Worm (Caenorhabditis elegans) whole organism, midembryonic: Measurements from ENCODE around the gene B0334.13.

Experiments used
- T22C8.4 ChIP-seq: fragments of 200-800 bp; sonication (Bioruptor generic); IDR thresholded peaks from 2 replicates; pipeline ENCODE4 v1.3.6; 2022; ENCODE audit warnings: missing genetic modification characterization, missing compliant biosample characterization
- cog-1 ChIP-seq: sonication (generic microtip); optimal IDR thresholded peaks from 2 replicates; lab custom pipeline; 2016; ENCODE audit warnings: missing genetic modification characterization, missing compliant biosample characterization
- flt-1 ChIP-seq: fragments of 200-800 bp; sonication (Bioruptor generic); IDR thresholded peaks from 2 replicates; pipeline ENCODE4 v1.3.6; 2022; ENCODE audit warnings: missing genetic modification characterization, missing compliant biosample characterization
- klf-2 ChIP-seq: fragments of 200-800 bp; sonication (Bioruptor generic); conservative IDR thresholded peaks from 2 replicates; pipeline ENCODE4 v1.3.6; 2022; ENCODE audit warnings: missing genetic modification reagents, missing genetic modification characterization, missing compliant biosample characterization
- med-1 ChIP-seq: sonication (generic microtip); optimal IDR thresholded peaks from 2 replicates; lab custom pipeline; 2017; ENCODE audit warnings: missing genetic modification characterization, mild to moderate bottlenecking, missing compliant biosample characterization, antibody characterized with exemption, missing genetic modification reagents; ENCODE audit not compliant: insufficient read depth
- ref-1 ChIP-seq: fragments of 200-800 bp; sonication (Bioruptor generic); conservative IDR thresholded peaks from 2 replicates; pipeline ENCODE4 v1.3.6; 2022; ENCODE audit warnings: missing genetic modification reagents, missing genetic modification characterization, missing compliant biosample characterization
- tab-1 ChIP-seq: fragments of 200-800 bp; sonication (Bioruptor generic); IDR thresholded peaks from 2 replicates; pipeline ENCODE4 v1.3.6; 2022; ENCODE audit warnings: missing genetic modification characterization, missing compliant biosample characterization
- ztf-23 ChIP-seq: fragments of 200-800 bp; sonication (Bioruptor generic); IDR thresholded peaks from 2 replicates; pipeline ENCODE4 v1.3.6; 2022; ENCODE audit warnings: missing genetic modification reagents, missing genetic modification characterization, missing compliant biosample characterization
- ztf-29 ChIP-seq: fragments of 200-800 bp; sonication (Bioruptor generic); IDR thresholded peaks from 2 replicates; pipeline ENCODE4 v1.3.6; 2022; ENCODE audit warnings: missing genetic modification reagents, missing genetic modification characterization, missing compliant biosample characterization

Gene B0334.13

DNA sequence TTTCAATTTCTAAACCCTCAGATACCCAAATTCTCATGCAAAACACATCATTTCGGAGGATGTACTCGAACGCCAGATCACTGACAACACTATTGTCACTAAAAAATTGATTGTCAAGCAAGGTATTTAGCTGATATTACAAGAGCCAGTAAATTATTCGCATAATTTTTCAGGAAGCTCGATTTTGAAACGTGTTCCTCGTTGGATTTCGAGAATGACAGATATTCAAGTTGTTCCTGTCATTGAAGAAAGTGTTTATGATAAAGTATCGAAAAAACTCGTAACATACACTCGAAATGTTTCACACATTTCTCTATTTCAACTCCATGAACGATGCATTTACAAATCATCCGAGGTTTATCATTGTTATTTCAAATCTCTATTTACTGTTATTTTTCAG is 7.7 kb downstream of the B0334.13 start:
- no peak for TF ChIP-seq ref-1 (GFP tag; lab: Robert Waterston, UW)
- TF ChIP-seq tab-1 (GFP tag; lab: Robert Waterston, UW): no peak
- TF ChIP-seq cog-1 (tag; lab: Kevin White, UChicago): no peak
- TF ChIP-seq T22C8.4: no peak
- no peak for TF ChIP-seq ztf-23 (GFP tag; lab: Robert Waterston, UW)
- no peak for TF ChIP-seq med-1 (GFP tag; lab: Kevin White, UChicago)
- no peak for TF ChIP-seq flt-1 (GFP tag; lab: Robert Waterston, UW)
- no peak for TF ChIP-seq klf-2 (GFP tag; lab: Robert Waterston, UW)
- no peak for TF ChIP-seq ztf-29

DNA sequence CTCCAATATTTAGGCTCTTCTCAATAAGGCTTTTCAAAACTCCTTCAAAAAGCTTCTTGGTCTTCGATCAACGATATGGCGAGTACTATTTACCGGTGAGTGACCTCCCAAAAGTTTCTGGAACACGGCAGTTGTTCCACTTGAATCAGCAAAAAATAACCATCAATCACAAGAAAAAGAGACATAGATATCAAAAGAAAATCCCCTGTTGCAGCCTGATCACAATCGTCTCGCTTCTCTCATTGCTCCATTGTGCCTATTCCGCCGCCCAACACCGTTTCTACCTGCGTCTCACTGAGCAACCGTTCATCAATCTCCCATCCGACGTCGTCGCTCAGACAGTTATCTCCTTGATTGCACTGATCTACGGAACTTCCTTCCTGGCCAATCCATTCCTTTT is 8.7 kb downstream of the B0334.13 start, which contains the start of gene emc-5:
emc-5 (plus strand) TSS at position 14 of the 400 bp plus-strand sequence.
- TF ChIP-seq flt-1 (GFP tag; lab: Robert Waterston, UW) (no peak), ztf-29 (no peak), klf-2 (GFP tag; lab: Robert Waterston, UW) (no peak), med-1 (GFP tag; lab: Kevin White, UChicago) (no peak), tab-1 (GFP tag; lab: Robert Waterston, UW) (no peak)

DNA sequence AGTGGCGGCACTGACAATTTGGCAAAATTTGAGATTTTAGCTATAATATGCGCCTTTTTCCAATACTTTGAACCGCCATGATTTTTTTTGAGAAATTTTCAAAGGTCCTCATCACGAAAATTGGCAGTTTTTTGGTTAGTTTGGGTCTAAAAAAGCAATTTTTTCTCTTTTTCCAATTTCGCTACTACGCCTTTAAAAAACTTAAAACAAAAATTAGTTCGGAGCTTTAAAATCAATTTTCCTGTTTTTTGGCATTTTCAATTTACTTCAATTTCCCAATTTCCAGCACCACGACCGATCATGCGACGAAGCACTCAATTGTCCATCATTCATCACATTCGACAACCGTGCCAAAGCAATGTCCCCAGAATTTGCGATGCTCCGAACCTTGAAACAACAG is 9.3 kb downstream of the B0334.13 start, which contains the start of gene B0334.5:
B0334.5 (plus strand) TSS at position 301 of the 400 bp plus-strand sequence.
- TF ChIP-seq cog-1 (tag; lab: Kevin White, UChicago): no peak
- no peak for TF ChIP-seq klf-2 (GFP tag; lab: Robert Waterston, UW)
- TF ChIP-seq T22C8.4: no peak
- 0 out of 2 replicates have a peak, but pooled peaks have one; percentile 31 for TF ChIP-seq ztf-23 (GFP tag; lab: Robert Waterston, UW)
- TF ChIP-seq ref-1 (GFP tag; lab: Robert Waterston, UW): no peak
- no peak for TF ChIP-seq flt-1 (GFP tag; lab: Robert Waterston, UW)
- no peak for TF ChIP-seq tab-1 (GFP tag; lab: Robert Waterston, UW)
- no peak for TF ChIP-seq med-1 (GFP tag; lab: Kevin White, UChicago)

DNA sequence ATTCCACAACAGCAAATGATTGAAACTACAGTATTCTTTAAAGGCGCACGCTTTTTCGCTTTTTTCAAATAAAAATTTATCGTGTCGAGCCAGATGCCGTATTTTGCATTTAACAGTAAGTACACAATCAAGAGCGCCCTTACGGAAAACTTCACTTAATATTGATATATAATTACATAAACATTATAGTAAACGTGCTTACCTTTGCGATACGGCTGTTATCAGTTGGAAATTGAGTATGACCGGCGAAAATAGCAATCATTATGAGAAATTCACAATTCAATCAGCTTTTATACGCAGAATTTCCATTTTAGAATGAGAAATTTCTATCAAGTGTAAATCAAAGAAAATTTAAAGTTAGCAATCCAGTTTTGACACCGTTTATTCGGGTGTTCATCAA is 12.1 kb downstream of the B0334.13 start, which contains the start of gene B0334.20:
B0334.20 (minus strand) TSS at position 262 of the 400 bp plus-strand sequence.
- TF ChIP-seq med-1 (GFP tag; lab: Kevin White, UChicago): no peak
- TF ChIP-seq ref-1 (GFP tag; lab: Robert Waterston, UW): no peak
- TF ChIP-seq ztf-23 (GFP tag; lab: Robert Waterston, UW): no peak
- no peak for TF ChIP-seq ztf-29
- no peak for TF ChIP-seq T22C8.4
- TF ChIP-seq flt-1 (GFP tag; lab: Robert Waterston, UW): no peak
- no peak for TF ChIP-seq tab-1 (GFP tag; lab: Robert Waterston, UW)
- TF ChIP-seq klf-2 (GFP tag; lab: Robert Waterston, UW): no peak
- TF ChIP-seq cog-1 (tag; lab: Kevin White, UChicago): no peak

DNA sequence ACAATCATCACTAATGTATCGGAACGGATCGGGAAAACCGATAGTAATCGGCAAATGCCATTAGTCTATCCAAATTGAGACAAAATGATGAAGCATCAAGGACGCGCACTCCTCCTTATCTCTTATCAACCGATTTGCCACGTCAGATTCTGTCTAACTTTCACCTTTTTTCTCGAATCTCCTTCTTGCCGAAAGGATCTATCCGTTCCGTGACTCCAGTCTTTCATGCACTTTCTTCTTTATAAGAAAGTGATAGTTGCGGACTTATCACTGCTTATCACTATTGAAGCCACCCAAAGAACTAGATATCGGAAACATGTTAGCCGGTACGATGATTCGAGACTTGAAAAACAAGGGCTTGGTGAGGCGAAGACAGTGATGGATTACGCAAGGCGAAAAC is 13.9 kb downstream of the B0334.13 start:
- TF ChIP-seq T22C8.4 (no peak), klf-2 (GFP tag; lab: Robert Waterston, UW) (no peak), flt-1 (GFP tag; lab: Robert Waterston, UW) (no peak), cog-1 (tag; lab: Kevin White, UChicago) (no peak)

DNA sequence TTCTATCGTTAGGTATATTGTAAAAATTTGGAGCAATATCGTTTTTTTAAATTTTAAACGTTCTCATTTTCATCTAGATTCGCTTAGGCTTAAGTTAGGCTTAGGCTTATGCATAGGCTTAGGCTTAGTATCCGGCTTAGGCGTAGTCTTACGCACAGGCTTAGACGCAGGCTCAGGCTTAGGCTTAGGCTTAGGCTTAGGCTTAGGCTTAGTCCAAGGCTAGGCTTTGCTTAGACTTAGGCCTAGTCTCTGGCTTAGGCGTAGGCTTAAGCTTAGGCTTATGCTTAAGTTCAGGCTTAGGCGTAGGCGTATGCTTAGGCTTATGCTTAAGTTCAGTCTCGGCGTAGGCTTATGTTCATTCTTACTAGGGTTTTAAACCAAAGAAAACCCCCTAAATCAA is 15.7 kb downstream of the B0334.13 start:
- TF ChIP-seq ztf-29 (peak; percentile 67; the same call in 1 of the 2 replicates), cog-1 (tag; lab: Kevin White, UChicago) (no peak)

DNA sequence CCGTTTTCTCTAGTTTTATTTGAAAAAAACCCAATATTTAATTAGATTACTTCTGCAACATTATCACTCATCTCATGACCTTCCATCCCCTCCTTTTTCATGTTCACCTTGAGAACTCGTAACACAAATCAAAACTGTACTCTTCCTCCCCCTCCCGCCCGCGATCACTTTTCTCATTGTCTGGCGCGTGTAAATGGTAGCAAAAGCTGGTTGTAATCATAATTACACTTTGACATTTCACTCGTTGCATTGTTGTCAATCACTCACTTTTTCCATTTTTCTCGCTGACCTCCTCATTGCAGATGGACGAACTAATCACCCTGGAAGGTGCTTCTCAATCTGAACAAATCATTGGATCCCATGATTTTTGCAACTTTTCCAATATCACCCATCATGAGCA is 22.3 kb downstream of the B0334.13 start, which contains the start of gene npr-41:
npr-41 (plus strand) TSS at position 301 of the 400 bp plus-strand sequence.
- no peak for TF ChIP-seq ref-1 (GFP tag; lab: Robert Waterston, UW)
- TF ChIP-seq cog-1 (tag; lab: Kevin White, UChicago): no peak
- TF ChIP-seq ztf-23 (GFP tag; lab: Robert Waterston, UW): no peak

DNA sequence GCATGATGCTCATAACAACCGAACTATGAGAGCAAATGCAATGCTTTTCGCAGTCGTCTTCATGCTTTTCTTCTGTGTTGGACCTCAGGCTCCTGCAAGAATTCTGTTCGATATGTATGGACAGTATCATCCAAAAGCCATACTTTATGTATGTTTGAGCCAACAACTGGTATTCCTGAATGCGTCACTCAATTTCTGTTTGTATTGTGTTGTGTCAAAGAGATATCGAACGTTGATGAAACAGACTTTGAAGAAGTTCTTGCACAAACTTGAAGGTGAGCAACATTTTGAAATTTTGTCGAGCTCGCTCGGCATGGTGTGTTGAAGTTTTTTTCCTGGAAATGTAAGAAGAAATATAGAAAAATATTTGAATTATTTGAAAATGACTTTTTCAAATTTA is 24.8 kb downstream of the B0334.13 start:
- TF ChIP-seq tab-1 (GFP tag; lab: Robert Waterston, UW) (no peak), klf-2 (GFP tag; lab: Robert Waterston, UW) (no peak), cog-1 (tag; lab: Kevin White, UChicago) (no peak)

DNA sequence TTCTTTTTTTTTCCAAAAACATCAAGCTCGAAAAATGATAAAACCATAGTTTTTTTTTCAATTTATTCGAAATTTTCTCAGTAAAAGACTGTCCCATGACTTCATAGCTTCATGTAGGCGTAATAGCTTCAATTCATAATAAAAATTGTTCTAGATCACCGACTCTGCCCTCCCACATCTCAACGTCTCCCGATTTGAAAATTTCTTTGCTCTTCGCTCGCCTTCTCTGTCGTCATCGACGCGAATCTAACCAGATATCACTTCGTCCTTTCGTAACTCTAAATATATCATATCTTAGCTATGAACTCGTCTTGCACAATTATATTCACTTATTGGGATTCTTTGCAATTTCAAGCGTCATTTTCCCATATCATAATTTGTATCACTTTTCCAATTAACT is 26.7 kb downstream of the B0334.13 start, which contains the start of gene srh-44:
srh-44 (plus strand) TSS at position 301 of the 400 bp plus-strand sequence.
- TF ChIP-seq klf-2 (GFP tag; lab: Robert Waterston, UW): no peak
- no peak for TF ChIP-seq tab-1 (GFP tag; lab: Robert Waterston, UW)
- no peak for TF ChIP-seq ztf-29
- TF ChIP-seq ref-1 (GFP tag; lab: Robert Waterston, UW): no peak
- no peak for TF ChIP-seq flt-1 (GFP tag; lab: Robert Waterston, UW)
- no peak for TF ChIP-seq ztf-23 (GFP tag; lab: Robert Waterston, UW)
- no peak for TF ChIP-seq T22C8.4
- no peak for TF ChIP-seq med-1 (GFP tag; lab: Kevin White, UChicago)
- TF ChIP-seq cog-1 (tag; lab: Kevin White, UChicago): no peak

DNA sequence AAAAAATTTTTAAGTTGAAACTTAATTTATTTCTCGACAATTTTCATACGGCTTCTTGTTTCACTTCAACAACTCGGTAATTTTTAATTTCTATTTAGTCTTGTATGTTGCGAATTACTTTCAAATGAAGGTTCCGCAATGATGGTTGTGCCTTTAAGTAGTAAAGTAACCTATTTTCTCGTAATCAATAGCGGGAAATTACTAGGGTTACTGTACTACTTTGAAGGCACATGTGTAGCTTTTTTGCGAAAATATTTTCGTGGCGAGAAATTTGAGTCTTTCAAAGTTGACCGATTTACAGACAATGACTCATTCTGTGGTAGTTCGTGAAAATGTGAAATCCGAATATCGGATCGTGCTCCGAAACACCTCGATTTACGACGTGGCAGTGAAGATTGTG is 30.1 kb downstream of the B0334.13 start, which contains the start of gene B0334.10:
B0334.10 (plus strand) TSS at position 301 of the 400 bp plus-strand sequence.
- TF ChIP-seq ztf-23 (GFP tag; lab: Robert Waterston, UW) (no peak), T22C8.4 (no peak), klf-2 (GFP tag; lab: Robert Waterston, UW) (no peak), med-1 (GFP tag; lab: Kevin White, UChicago) (no peak), flt-1 (GFP tag; lab: Robert Waterston, UW) (no peak), cog-1 (tag; lab: Kevin White, UChicago) (no peak), tab-1 (GFP tag; lab: Robert Waterston, UW) (no peak), ztf-29 (no peak), ref-1 (GFP tag; lab: Robert Waterston, UW) (no peak)
